Worm (Caenorhabditis elegans) whole organism, dauer: ENCODE data around the gene cdo-1.

Experiments used
- unc-62 ChIP-seq: sonication (generic microtip); optimal IDR thresholded peaks from 2 replicates; lab custom pipeline; 2017; ENCODE audit warnings: missing biosample characterization, missing genetic modification reagents, missing genetic modification characterization

cdo-1 gene

DNA sequence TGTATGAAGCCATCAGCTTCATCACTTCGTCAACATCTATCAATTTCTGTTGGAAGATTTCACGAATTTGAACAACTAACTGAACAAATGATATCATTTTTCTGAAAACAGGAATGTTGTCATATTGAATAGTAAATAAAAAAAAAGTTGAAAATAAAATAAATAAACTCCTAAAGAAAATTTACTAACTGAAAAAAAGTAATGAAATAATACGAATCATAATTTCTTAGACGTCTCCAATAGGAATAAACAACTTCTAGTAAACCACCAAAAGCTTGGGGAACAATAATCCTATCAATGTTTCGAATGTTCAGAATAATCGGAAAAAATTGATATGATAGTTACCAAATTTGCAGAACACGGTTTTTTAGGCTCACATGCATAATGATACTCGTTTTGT, at the start of gene cdo-1:
Gene cdo-1 (minus strand): TSS at position 101 of the 400 bp plus-strand sequence.
- no peak for TF ChIP-seq unc-62

DNA sequence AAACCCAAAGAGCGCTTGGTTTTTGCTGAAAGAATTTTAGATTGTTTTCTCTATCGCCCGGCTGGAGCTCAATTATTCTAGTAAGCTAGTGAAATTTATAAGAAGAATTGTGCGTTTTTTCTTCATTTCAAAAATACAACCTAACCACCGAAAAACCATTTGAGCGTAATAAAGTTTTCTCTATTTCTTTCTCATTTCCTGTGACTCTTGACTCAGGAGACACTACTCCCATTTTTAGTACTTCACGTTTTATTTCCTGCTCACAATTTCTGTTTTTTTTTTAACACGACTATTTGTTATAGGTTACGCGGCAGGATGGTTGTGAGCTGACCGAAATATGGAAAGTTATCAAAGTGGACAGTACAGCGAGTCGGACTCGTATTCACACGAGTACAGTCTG, 49.6 kb upstream of the cdo-1 start, which contains the start of gene F35H12.6:
Gene F35H12.6 (plus strand): TSS at position 301 of the 400 bp plus-strand sequence.
- TF ChIP-seq unc-62: no peak

DNA sequence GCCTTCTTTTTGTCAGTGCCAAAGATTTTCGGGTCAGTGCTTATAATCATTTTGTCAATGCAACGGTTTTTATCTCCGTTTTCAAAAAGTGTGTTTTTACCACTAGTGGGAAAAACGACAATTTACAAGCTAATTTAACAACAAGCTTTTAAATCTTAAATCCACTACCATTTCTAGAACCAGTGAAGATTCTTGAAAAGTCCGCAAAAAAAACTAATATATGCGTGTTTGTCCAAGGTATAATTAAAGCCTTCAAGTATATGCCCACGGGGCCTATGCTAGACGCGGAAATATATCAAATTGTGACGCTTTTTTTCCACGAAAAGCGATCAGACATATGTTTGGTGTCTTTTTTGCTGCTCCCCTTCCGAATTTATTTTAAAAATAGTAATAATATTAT, 49.2 kb upstream of the cdo-1 start:
- TF ChIP-seq unc-62: no peak

DNA sequence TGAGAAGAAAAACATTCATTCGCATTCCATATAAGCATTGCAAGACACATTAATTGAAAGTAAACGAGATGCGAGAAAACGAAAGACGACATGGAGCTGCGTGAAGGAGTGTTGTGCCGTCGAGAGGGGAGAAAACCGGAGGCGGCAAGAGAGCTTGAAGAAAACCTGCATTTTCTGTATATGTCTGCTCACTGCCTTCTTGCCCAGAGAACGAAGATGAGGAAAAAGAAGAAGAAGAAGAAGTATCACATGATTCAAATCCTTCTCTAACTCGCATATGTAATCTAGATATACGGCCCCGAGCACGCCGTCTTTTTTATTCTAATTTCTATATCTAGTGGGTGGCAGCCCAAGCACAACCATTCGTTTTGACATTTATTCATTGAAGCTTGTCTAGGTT, 47.0 kb upstream of the cdo-1 start:
- TF ChIP-seq unc-62: no peak

DNA sequence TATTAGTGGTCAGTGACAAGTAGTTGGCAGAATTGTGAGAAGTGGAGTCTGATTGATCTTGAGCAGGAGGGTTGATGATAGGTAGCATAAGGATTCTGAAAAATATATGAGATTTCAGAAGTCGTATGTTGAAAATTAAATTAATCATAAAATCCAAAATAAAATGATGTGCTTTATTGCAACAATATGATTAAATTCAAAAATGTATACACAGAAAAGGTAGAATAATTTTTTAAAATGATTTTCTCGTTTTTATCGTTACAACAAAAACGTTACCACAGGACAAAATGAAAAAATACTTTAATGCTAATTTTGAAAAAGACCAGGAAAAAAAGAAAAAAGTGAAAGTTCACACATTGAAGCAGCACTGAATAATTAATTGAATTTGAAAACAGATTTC, 39.1 kb upstream of the cdo-1 start, which contains the start of gene ZC13.10:
Gene ZC13.10 (minus strand): TSS at position 101 of the 400 bp plus-strand sequence.
- TF ChIP-seq unc-62: no peak

DNA sequence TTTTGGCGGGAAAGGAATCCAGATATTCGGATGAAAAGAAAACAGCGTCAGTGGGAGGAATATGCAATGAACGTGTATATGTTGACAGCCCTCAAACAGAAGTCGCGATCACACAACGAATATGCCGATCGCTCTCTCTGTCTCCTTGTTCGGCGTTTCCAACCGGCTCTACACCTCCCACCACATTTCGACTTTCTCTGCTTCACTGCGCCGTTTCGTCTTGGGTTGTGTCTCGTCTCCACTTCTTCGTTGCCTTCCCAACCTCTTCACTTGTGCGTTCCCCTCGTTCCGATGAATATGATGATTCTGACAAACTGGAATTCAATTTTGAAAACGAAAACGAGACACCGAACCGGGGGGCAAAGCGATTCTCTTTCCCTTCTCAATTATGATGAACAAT, 34.6 kb upstream of the cdo-1 start, which contains the start of gene mab-7:
Gene mab-7 (minus strand): TSS at position 101 of the 400 bp plus-strand sequence.
- TF ChIP-seq unc-62: no peak

DNA sequence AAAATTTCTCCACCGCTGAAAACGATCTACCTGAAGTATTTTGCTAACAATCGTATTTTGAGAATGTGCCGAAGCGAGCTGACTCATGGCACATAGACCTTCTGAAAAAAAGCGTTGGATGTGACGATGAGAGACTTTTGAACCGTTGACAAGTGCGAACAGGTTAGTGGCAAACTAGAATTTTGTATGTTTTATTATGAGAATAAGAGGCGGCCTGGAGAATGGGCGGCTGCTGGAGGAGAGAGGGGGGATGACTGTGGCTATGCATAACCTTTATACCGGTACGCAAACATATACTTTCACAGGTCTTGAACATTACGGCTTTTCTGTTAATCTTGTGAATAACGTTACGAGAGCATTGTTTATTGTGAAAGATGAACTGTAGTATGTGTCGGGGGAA, 24.9 kb upstream of the cdo-1 start, which contains the start of gene mam-1:
Gene mam-1 (minus strand): TSS at position 101 of the 400 bp plus-strand sequence.
- no peak for TF ChIP-seq unc-62

DNA sequence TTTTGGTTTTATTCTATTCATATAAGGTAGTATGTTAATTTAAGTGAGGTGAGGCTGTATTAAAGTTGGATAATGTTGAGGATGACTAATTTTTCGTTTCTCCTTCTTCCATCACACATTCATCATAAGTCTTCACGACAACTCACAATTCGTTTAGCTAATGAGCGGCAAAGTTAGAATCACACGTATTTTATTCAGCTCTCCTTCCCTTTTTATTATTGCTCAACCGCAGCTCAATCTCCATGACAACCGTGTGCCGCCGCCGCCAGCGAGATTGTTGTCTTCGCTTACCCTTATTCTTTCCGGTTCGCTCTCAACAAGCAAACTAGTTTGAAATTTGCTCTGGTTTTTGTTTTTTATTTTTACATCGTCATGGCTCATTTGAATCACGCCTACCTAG, 17.0 kb upstream of the cdo-1 start, which contains the start of gene ZC13.2:
Gene ZC13.2 (plus strand): TSS at position 301 of the 400 bp plus-strand sequence.
- no peak for TF ChIP-seq unc-62

DNA sequence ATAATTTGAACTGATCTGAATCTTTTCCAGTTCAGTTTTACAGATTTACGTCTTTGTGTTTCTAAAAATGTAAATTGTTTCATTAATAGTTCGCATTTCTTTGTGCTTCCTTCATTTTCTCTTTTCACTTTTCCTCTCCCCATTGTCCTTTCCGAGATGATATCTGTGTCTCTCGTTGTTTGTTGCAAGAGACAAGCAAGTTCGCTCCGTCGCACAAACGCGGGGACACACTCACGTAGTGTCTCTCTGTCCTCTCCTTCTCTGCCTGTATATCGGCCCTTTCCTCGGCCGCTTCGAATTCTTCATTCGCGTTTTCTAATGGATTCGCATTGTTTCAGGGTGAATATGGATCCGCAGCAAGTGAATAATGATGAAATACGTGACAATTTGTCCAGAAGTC, 13.6 kb upstream of the cdo-1 start, which contains the start of gene ZC13.1:
Gene ZC13.1 (plus strand): TSS at position 305 of the 400 bp plus-strand sequence.
- no peak for TF ChIP-seq unc-62

DNA sequence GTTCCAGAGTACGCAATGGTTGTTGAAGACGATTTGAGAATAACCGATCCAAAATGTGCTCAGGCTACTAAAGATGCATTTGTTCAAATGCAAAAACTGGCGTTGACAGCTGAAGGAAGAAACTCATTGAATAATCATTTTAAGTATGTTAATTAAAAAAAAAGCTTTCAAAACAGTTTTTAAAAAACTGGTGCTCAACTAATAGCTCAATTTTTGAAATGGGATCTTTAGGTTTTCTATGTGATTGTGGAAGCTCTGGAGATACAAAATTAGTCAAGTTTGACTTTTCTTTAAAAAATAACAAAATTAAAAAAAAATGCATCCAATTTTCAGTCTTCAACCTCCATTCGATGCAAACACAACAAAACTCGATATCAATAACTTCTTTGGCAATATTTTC, 10.3 kb upstream of the cdo-1 start:
- no peak for TF ChIP-seq unc-62

DNA sequence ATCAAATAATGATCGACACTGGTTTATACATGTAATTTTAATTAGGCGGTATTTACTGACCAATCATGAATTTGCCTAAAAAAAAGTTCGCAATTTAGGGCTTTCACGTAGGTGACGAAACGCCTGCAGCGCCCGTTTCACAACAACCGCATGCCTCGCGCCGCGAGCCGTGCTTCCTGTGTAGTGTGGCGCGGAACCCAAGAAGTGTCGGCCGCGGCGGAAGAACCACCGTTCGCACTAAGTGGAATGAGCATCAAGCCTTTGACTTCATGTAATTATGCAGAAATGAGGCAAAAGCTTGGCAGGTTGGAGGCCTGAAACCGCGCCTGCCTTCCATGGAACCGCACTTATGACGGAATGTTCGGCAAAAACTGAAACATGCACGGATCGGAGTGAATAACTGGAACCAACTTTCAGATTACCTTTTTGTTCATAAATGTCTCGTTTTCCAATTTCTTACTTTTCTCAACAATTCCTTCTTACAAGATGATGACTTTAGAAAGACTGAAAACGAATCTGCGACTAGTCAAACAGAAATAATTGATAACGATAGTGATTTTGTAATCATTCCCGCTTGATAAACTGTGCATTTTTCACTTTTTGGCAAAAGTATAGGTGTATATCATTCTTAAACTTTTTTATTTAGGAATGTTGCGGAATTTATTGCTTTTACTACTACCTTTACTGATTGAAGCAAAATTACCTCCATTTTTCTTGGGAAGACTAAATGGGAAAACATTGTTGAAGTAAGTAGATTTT, 8.8 kb upstream of the cdo-1 start, which contains the start of gene F56F10.1:
Gene F56F10.1 (plus strand): TSS at position 647 of the 759 bp plus-strand sequence.
- TF ChIP-seq unc-62: no peak

DNA sequence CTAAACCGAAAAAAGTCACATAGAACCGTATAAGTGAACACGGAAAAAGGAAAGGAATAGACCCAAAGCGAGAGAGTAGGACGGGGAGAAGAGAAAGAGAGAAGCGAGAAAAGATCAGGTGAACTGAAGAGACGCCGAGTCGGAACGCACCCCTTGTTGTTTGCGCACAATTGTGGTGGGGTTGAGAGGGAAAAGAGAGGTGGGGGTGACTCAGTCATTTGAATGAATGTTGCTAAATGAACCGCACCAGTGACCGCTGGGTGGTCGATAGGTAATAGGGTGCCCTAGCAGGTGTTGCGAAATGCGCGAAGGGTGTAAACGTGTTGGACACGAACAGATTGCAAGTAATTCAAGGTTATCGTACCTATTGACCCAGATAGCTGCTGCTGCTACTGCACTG, 7.6 kb upstream of the cdo-1 start, which contains the start of gene lgl-1:
Gene lgl-1 (minus strand): TSS at position 70 of the 400 bp plus-strand sequence.
- TF ChIP-seq unc-62: no peak

DNA sequence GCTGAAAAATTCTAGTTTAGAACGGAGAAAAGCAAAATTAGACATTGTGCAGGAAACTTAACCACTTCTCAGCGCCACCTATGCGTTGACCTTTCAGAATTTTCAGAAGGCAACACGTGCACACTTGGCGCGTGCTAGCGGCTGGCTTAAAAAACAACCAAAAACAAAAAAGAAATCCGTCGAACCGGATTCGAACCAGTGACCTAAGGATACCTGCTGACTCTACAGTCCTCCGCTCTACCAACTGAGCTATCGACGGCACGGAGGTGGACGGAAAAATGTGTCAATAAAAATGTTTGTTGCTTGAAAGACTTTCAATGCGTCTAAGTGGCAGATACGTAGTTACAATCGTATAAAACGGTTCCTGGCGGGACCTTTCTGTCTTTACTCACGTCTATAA, 1.8 kb upstream of the cdo-1 start:
- no peak for TF ChIP-seq unc-62

DNA sequence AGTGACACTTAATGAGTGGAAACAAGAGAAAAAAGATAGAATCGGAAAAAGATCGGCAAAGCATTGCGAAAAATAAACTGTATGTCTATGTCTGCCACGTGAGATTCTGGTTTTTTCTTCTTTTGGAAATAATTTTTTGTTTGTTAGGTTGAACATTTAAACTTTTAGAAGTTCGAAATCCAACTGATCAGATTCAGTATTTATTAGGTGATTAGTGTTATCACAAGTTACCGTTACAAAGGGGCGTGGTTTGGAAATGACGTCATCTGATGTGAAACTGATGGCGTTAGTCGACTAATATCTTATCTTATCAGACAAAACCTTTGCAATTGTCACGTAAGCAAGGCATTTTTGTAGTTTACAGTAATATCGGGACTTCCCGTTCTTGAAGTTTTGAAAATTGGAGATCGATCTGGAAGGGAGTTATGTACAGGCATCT, 934 bp upstream of the cdo-1 start:
- no peak for TF ChIP-seq unc-62

DNA sequence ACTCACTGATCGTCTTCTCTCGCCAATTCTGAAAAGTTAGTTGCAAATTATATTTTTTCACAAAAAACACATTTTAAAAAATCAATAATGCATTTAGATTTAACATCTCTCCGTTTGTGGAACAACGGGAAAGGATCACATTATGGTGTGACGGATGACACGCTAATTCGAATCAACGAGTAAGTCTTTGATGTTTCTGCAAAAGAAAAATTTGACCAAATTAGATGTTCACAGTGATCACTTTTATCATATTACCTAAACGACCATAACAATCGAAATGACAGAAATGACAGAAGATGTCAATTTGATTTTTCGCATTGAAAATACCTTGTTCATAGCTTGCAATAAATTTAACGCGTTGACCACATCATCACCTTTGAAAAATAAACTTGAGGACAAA, 2.0 kb downstream of the cdo-1 start:
- no peak for TF ChIP-seq unc-62

DNA sequence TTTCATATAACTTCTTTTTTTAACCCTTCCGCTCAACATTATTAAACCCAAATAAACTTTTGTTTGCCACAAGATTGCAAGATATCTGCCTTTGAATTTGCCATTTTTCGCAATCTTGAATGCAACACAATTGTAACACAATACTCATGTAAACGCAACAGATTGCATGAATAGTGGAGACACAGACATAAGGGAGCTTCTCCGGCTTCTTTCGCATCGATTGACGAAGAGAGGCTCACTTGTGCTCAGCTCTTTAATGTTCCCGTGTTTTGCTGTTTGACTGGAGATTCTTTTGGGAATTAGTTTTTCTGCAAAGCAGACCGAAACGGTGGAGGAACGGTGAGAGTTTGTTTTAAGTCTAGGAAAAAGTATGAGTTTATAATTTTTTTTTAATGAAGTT, 4.0 kb downstream of the cdo-1 start, which contains the start of gene F56F10.2:
Gene F56F10.2 (plus strand): TSS at position 215 of the 400 bp plus-strand sequence.
- no peak for TF ChIP-seq unc-62

DNA sequence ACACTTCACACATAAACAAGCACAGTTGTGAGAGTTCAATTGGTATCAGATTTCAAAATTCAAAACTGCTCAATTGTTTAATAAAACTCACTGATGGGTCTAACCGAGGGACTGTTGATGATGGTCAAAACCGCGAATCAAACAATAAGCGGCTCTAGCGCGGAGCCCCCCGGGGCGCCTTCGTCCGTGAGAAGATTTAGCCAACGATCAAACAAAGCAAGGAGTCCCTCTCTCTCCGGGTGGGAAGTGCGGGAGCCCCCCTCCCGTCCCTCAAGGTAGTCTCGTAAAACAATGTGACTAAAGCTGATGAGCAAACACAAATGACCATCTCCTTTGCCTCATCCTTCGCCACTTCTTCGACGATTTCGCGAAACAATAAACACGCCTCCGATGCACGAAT, 5.7 kb downstream of the cdo-1 start:
- TF ChIP-seq unc-62: no peak

DNA sequence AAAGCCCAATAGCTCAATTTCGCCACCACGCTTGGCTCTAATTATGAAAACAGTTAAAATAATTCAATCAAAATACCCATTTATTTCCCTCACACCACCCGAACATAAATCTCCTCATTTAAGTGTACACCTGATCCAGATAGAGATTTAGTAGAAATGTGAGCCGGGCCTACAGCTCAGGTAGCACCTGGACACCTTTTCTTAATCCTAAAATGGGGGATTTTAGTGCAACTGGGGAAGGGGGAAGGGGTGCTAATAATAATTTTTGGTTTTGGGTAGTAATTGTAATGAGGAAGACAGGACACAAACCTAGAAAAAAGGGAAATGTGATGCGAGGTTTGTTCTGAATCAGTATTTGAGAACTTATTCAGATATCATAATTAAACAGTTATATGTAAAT, 9.8 kb downstream of the cdo-1 start:
- no peak for TF ChIP-seq unc-62
